Worm (Caenorhabditis elegans): ENCODE data around the gene acox-1.6.

ce11 chrX:15838496-15838948 lies at the start of gene acox-1.6:
- no peak for TF ChIP-seq snpc-4 (tag; optimal IDR thresholded peaks at IDR 0.05)
- TF ChIP-seq lin-15B (tag; optimal IDR thresholded peaks at IDR 0.05) = no peak
- TF ChIP-seq nhr-76 (tag; optimal IDR thresholded peaks at IDR 0.05) = no peak
- no peak for TF ChIP-seq zfp-3 (GFP tag; conservative IDR thresholded peaks at IDR 0.05)
- no peak for TF ChIP-seq jun-1 (tag; optimal IDR thresholded peaks at IDR 0.05)
- no peak for TF ChIP-seq ceh-28 (tag; optimal IDR thresholded peaks at IDR 0.05)
- TF ChIP-seq F10B5.3 (tag; optimal IDR thresholded peaks at IDR 0.05) = no peak
- no peak for TF ChIP-seq Y75B8A.6 (GFP tag; IDR thresholded peaks at IDR 0.05)
- no peak for TF ChIP-seq egl-43 (GFP tag; IDR thresholded peaks at IDR 0.05)
- TF ChIP-seq nhr-25 (tag; optimal IDR thresholded peaks at IDR 0.05; ENCODE audit: borderline replicate concordance, insufficient read depth) = no peak

Measured in whole organism, L4 larva.